Fruit fly (Drosophila melanogaster) whole organism, embryonic: ENCODE measurements around the gene THG.

ENCODE experiments used
- ATbp ChIP-seq: fragments of 200-800 bp; sonication (Bioruptor generic); optimal IDR thresholded peaks from 2 replicates; lab custom pipeline; 2017; ENCODE audit warnings: missing biosample characterization, mild to moderate bottlenecking, missing genetic modification characterization, missing genetic modification reagents
- Atf-2 ChIP-seq: fragments of 200-800 bp; sonication (Bioruptor generic); optimal IDR thresholded peaks from 2 replicates; lab custom pipeline; 2016; ENCODE audit warnings: missing biosample characterization, missing genetic modification characterization
- Awh ChIP-seq: fragments of 200-800 bp; sonication (Bioruptor generic); IDR thresholded peaks from 2 replicates; pipeline ENCODE4, ENCODE4 v1.3.6; 2022; ENCODE audit warnings: missing biosample characterization, missing genetic modification characterization
- B-H1 ChIP-seq: fragments of 200-800 bp; sonication (Bioruptor generic); IDR thresholded peaks from 3 replicates; pipeline ENCODE4 v1.3.6; 2022; ENCODE audit warnings: missing biosample characterization, missing genetic modification characterization
- Bdp1 ChIP-seq: fragments of 200-800 bp; sonication (Bioruptor generic); optimal IDR thresholded peaks from 3 replicates; lab custom pipeline; 2016; ENCODE audit warnings: missing biosample characterization, missing genetic modification characterization
- Bteb2 ChIP-seq: fragments of 200-800 bp; sonication (Bioruptor generic); optimal IDR thresholded peaks from 2 replicates; lab custom pipeline; 2016; ENCODE audit warnings: missing biosample characterization, missing genetic modification characterization
- CG10321 ChIP-seq: fragments of 200-800 bp; sonication (Bioruptor generic); IDR thresholded peaks from 2 replicates; pipeline ENCODE4 v1.3.6; 2022; ENCODE audit warnings: missing biosample characterization, missing genetic modification characterization
- CG10366 ChIP-seq: fragments of 200-800 bp; sonication (Bioruptor generic); IDR thresholded peaks from 2 replicates; pipeline ENCODE4 v1.3.6; 2022; ENCODE audit warnings: missing biosample characterization, missing genetic modification characterization
- CG10565 ChIP-seq: fragments of 200-800 bp; sonication (Bioruptor generic); optimal IDR thresholded peaks from 3 replicates; lab custom pipeline; 2016; ENCODE audit warnings: missing biosample characterization, mild to moderate bottlenecking, missing genetic modification characterization
- CG10979 ChIP-seq: fragments of 200-800 bp; sonication (Bioruptor generic); optimal IDR thresholded peaks from 2 replicates; lab custom pipeline; 2018; ENCODE audit warnings: missing biosample characterization, mild to moderate bottlenecking, missing genetic modification characterization, moderate library complexity
- CG12942 ChIP-seq: fragments of 200-800 bp; sonication (Bioruptor generic); optimal IDR thresholded peaks from 3 replicates; lab custom pipeline; 2016; ENCODE audit warnings: missing biosample characterization, missing genetic modification characterization
- CG13123 ChIP-seq: fragments of 200-800 bp; sonication (Bioruptor generic); optimal IDR thresholded peaks from 2 replicates; lab custom pipeline; 2016; ENCODE audit warnings: missing biosample characterization, missing genetic modification characterization
- CG14014 ChIP-seq: fragments of 200-800 bp; sonication (Bioruptor generic); IDR thresholded peaks from 2 replicates; pipeline ENCODE4 v1.3.6; 2022; ENCODE audit warnings: missing biosample characterization, missing genetic modification characterization
- CG1602 ChIP-seq: fragments of 200-800 bp; sonication (Bioruptor generic); optimal IDR thresholded peaks from 3 replicates; lab custom pipeline; 2016; ENCODE audit warnings: missing biosample characterization, missing genetic modification characterization
- CG1603 ChIP-seq: fragments of 200-800 bp; sonication (Bioruptor generic); optimal IDR thresholded peaks from 2 replicates; lab custom pipeline; 2019; ENCODE audit warnings: missing biosample characterization, mild to moderate bottlenecking, missing genetic modification characterization, moderate library complexity
- CG17361 ChIP-seq: fragments of 200-800 bp; sonication (Bioruptor generic); IDR thresholded peaks from 3 replicates; pipeline ENCODE4 v1.3.6; 2022; ENCODE audit warnings: missing biosample characterization, missing genetic modification characterization
- CG17829 ChIP-seq: fragments of 200-800 bp; optimal IDR thresholded peaks from 2 replicates; lab custom pipeline; 2019; ENCODE audit warnings: missing biosample characterization, mild to moderate bottlenecking, missing genetic modification characterization, moderate library complexity
- CG32767 ChIP-seq: fragments of 200-800 bp; sonication (Bioruptor generic); IDR thresholded peaks from 2 replicates; pipeline ENCODE4 v1.3.6; 2022; ENCODE audit warnings: missing biosample characterization, missing genetic modification characterization
- CG3838 ChIP-seq: fragments of 200-800 bp; sonication (Bioruptor generic); optimal IDR thresholded peaks from 3 replicates; lab custom pipeline; 2016; ENCODE audit warnings: missing biosample characterization, missing genetic modification characterization
- CG5953 ChIP-seq: fragments of 200-800 bp; sonication (Bioruptor generic); IDR thresholded peaks from 2 replicates; pipeline ENCODE4 v1.3.6; 2022; ENCODE audit warnings: missing biosample characterization, missing genetic modification characterization
- CG6254 ChIP-seq: fragments of 200-800 bp; sonication (Bioruptor generic); optimal IDR thresholded peaks from 3 replicates; lab custom pipeline; 2017; ENCODE audit warnings: mild to moderate bottlenecking, missing biosample characterization, missing genetic modification reagents, missing genetic modification characterization
- Chrac-16 ChIP-seq: fragments of 200-800 bp; sonication (Bioruptor generic); optimal IDR thresholded peaks from 3 replicates; lab custom pipeline; 2016; ENCODE audit warnings: missing biosample characterization, missing genetic modification characterization
- CoRest ChIP-seq: fragments of 200-800 bp; sonication (Bioruptor generic); optimal IDR thresholded peaks from 3 replicates; lab custom pipeline; 2018; ENCODE audit warnings: missing biosample characterization, mild to moderate bottlenecking, missing genetic modification characterization, moderate library complexity
- Hand ChIP-seq: fragments of 200-800 bp; sonication (Bioruptor generic); optimal IDR thresholded peaks from 2 replicates; lab custom pipeline; 2017; ENCODE audit warnings: mild to moderate bottlenecking, missing biosample characterization, missing genetic modification reagents, missing genetic modification characterization
- Hmr ChIP-seq: fragments of 200-800 bp; sonication (Bioruptor generic); optimal IDR thresholded peaks from 3 replicates; lab custom pipeline; 2017; ENCODE audit warnings: mild to moderate bottlenecking, missing biosample characterization, missing genetic modification reagents, missing genetic modification characterization
- NK7.1 ChIP-seq: fragments of 200-800 bp; sonication (Bioruptor generic); optimal IDR thresholded peaks from 3 replicates; lab custom pipeline; 2016; ENCODE audit warnings: missing biosample characterization, missing genetic modification characterization
- PHDP ChIP-seq: fragments of 200-800 bp; sonication (Bioruptor generic); optimal IDR thresholded peaks from 3 replicates; lab custom pipeline; 2018; ENCODE audit warnings: missing biosample characterization, mild to moderate bottlenecking, missing genetic modification characterization, moderate library complexity
- Rfx ChIP-seq: fragments of 200-800 bp; sonication (Bioruptor generic); IDR thresholded peaks from 2 replicates; pipeline ENCODE4 v1.3.6; 2022; ENCODE audit warnings: missing biosample characterization, missing genetic modification characterization
- Sin3A ChIP-seq: fragments of >200 bp; optimal IDR thresholded peaks from 2 replicates; lab custom pipeline; 2018
- Sry-β ChIP-seq: fragments of 200-800 bp; sonication (Bioruptor generic); optimal IDR thresholded peaks from 2 replicates; lab custom pipeline; 2018; ENCODE audit warnings: missing biosample characterization, mild to moderate bottlenecking, missing genetic modification characterization, moderate library complexity
- Taf1 ChIP-seq: fragments of 200-800 bp; sonication (Bioruptor generic); IDR thresholded peaks from 2 replicates; pipeline ENCODE4 v1.3.6; 2022; ENCODE audit warnings: missing biosample characterization, missing genetic modification characterization
- Vsx1 ChIP-seq: fragments of 200-800 bp; sonication (Bioruptor generic); optimal IDR thresholded peaks from 2 replicates; lab custom pipeline; 2017; ENCODE audit warnings: missing biosample characterization, mild to moderate bottlenecking, missing genetic modification characterization, missing genetic modification reagents
- al ChIP-seq: fragments of 200-800 bp; sonication (Bioruptor generic); IDR thresholded peaks from 2 replicates; pipeline ENCODE4 v1.3.6; 2022; ENCODE audit warnings: missing biosample characterization, missing genetic modification characterization
- ash1 ChIP-seq: fragments of 200-800 bp; sonication (Bioruptor generic); optimal IDR thresholded peaks from 2 replicates; lab custom pipeline; 2018; ENCODE audit warnings: missing biosample characterization, mild to moderate bottlenecking, missing genetic modification characterization
- dysf ChIP-seq: fragments of 200-800 bp; sonication (Bioruptor generic); IDR thresholded peaks from 3 replicates; pipeline ENCODE4 v1.3.6; 2022; ENCODE audit warnings: missing biosample characterization, missing genetic modification characterization
- ewg ChIP-seq: fragments of 200-800 bp; sonication (Bioruptor generic); optimal IDR thresholded peaks from 3 replicates; lab custom pipeline; 2017; ENCODE audit warnings: mild to moderate bottlenecking, missing biosample characterization, missing genetic modification reagents, missing genetic modification characterization
- fd64A ChIP-seq: fragments of 200-800 bp; sonication (Bioruptor generic); optimal IDR thresholded peaks from 3 replicates; lab custom pipeline; 2018; ENCODE audit warnings: missing biosample characterization, mild to moderate bottlenecking, missing genetic modification characterization
- gt ChIP-seq: fragments of 200-800 bp; sonication (Bioruptor generic); IDR thresholded peaks from 2 replicates; pipeline ENCODE4 v1.3.6; 2022; ENCODE audit warnings: missing biosample characterization, missing genetic modification characterization
- hth ChIP-seq: fragments of >200 bp; optimal IDR thresholded peaks from 2 replicates; lab custom pipeline; 2017; ENCODE audit warnings: inconsistent platforms
- jumu ChIP-seq: fragments of 200-800 bp; sonication (Bioruptor generic); optimal IDR thresholded peaks from 3 replicates; lab custom pipeline; 2016; ENCODE audit warnings: missing biosample characterization, missing genetic modification characterization
- knrl ChIP-seq: fragments of 200-800 bp; sonication (Bioruptor generic); IDR thresholded peaks from 3 replicates; pipeline ENCODE4 v1.3.6; 2022; ENCODE audit warnings: missing biosample characterization, missing genetic modification characterization; ENCODE audit not compliant: partially characterized antibody
- lmd ChIP-seq: fragments of 200-800 bp; sonication (Bioruptor generic); IDR thresholded peaks from 2 replicates; pipeline ENCODE4 v1.3.6; 2022; ENCODE audit warnings: missing biosample characterization, missing genetic modification characterization
- mirr ChIP-seq: fragments of 200-800 bp; sonication (Bioruptor generic); optimal IDR thresholded peaks from 3 replicates; lab custom pipeline; 2018; ENCODE audit warnings: missing biosample characterization, mild to moderate bottlenecking, missing genetic modification characterization
- org-1 ChIP-seq: fragments of 200-800 bp; sonication (Bioruptor generic); optimal IDR thresholded peaks from 2 replicates; lab custom pipeline; 2017; ENCODE audit warnings: missing biosample characterization, missing genetic modification characterization
- prd ChIP-seq, 3 experiments: fragments of >200 bp in 2 of 3; fragments of 200-800 bp in 1 of 3; sonication (Bioruptor generic) in 1 of 3; optimal IDR thresholded peaks in 2 of 3; IDR thresholded peaks in 1 of 3; 2 replicates in 2 of 3; 3 replicates in 1 of 3; pipeline versions ENCODE4 v1.3.6 to Lab custom; 2017 to 2022; ENCODE audit warnings: missing biosample characterization in 1 of 3, missing genetic modification characterization in 1 of 3
- row ChIP-seq: fragments of 200-800 bp; sonication (Bioruptor generic); IDR thresholded peaks from 3 replicates; pipeline ENCODE4 v1.3.6; 2022; ENCODE audit warnings: missing biosample characterization, missing genetic modification characterization
- sim ChIP-seq: fragments of 200-800 bp; sonication (Bioruptor generic); IDR thresholded peaks from 2 replicates; pipeline ENCODE4 v1.3.6; 2022; ENCODE audit warnings: missing biosample characterization, missing genetic modification characterization
- stc ChIP-seq: fragments of 200-800 bp; sonication (Bioruptor generic); IDR thresholded peaks from 2 replicates; pipeline ENCODE4 v1.3.6; 2022; ENCODE audit warnings: missing biosample characterization, missing genetic modification characterization
- wek ChIP-seq: fragments of 200-800 bp; sonication (Bioruptor generic); optimal IDR thresholded peaks from 3 replicates; lab custom pipeline; 2018; ENCODE audit warnings: missing biosample characterization, mild to moderate bottlenecking, missing genetic modification characterization, moderate library complexity

Gene THG

dm6 chr2L:14995594-14996463, 13.7 kb downstream of the THG start (continued):
- peak; percentile 81 for TF ChIP-seq CG13123
- peak; percentile 87 for TF ChIP-seq CG5953 (GFP tag; lab: Robert Waterston, UW)
- peak; percentile 90 for TF ChIP-seq B-H1 (GFP tag; lab: Robert Waterston, UW)
- peak; percentile 93 for TF ChIP-seq CoRest
- peak; percentile 77 for TF ChIP-seq Vsx1 (GFP tag; lab: Kevin White, UChicago)
- TF ChIP-seq Bteb2 (GFP tag; lab: Kevin White, UChicago) = peak; percentile 40
- peak; percentile 52 for TF ChIP-seq Sry-β (GFP tag; lab: Kevin White, UChicago)
- TF ChIP-seq Chrac-16 = peak; percentile 83
- TF ChIP-seq Awh (GFP tag; lab: Robert Waterston, UW) = peak; percentile 94
- TF ChIP-seq CG17361 (GFP tag; lab: Robert Waterston, UW) = peak; percentile 91
- peak; percentile 84 for TF ChIP-seq al (GFP tag; lab: Robert Waterston, UW)
- no peak for TF ChIP-seq prd (optimal IDR thresholded peaks at IDR 0.05; lab: Kevin White, UChicago)
- peak; percentile 92 for TF ChIP-seq prd (GFP tag; IDR thresholded peaks at IDR 0.05; lab: Robert Waterston, UW)
- no peak for TF ChIP-seq ash1 (GFP tag; lab: Kevin White, UChicago)
- TF ChIP-seq Hand = peak; percentile 44
- TF ChIP-seq org-1 (GFP tag; lab: Kevin White, UChicago) = peak; percentile 86
- TF ChIP-seq hth (lab: Kevin White, UChicago) = no peak
- no peak for TF ChIP-seq Sin3A
- TF ChIP-seq lmd (GFP tag; lab: Robert Waterston, UW) = peak; percentile 89
- TF ChIP-seq CG1602 (GFP tag; lab: Kevin White, UChicago) = peak; percentile 90
- peak; percentile 87 for TF ChIP-seq Hmr (GFP tag; lab: Kevin White, UChicago)
- peak; percentile 28; the same call in 1 of the 2 replicates for TF ChIP-seq sim
- TF ChIP-seq CG10565 = peak; percentile 42
- TF ChIP-seq ATbp (GFP tag; lab: Kevin White, UChicago) = peak; percentile 95
- peak; percentile 38 for TF ChIP-seq Atf-2 (GFP tag; lab: Kevin White, UChicago)
- peak; percentile 96 for TF ChIP-seq row (GFP tag; lab: Robert Waterston, UW)
- TF ChIP-seq CG12942 (GFP tag; lab: Kevin White, UChicago) = peak; percentile 86
- TF ChIP-seq CG6254 (GFP tag; lab: Kevin White, UChicago) = peak; percentile 78
- peak; percentile 85 for TF ChIP-seq CG14014 (GFP tag; lab: Robert Waterston, UW)
- peak; percentile 65 for TF ChIP-seq gt (GFP tag; lab: Robert Waterston, UW)
- TF ChIP-seq PHDP = peak; percentile 93
- TF ChIP-seq CG10321 (GFP tag; lab: Robert Waterston, UW) = peak; percentile 64
- peak; percentile 91 for TF ChIP-seq fd64A (GFP tag; lab: Kevin White, UChicago)
- peak; percentile 74 for TF ChIP-seq wek (GFP tag; lab: Kevin White, UChicago)
- TF ChIP-seq CG10979 = peak; percentile 96
- no peak for TF ChIP-seq knrl (GFP tag; lab: Robert Waterston, UW)
- peak; percentile 68 for TF ChIP-seq CG3838 (GFP tag; lab: Kevin White, UChicago)
- no peak for TF ChIP-seq Bdp1 (GFP tag; lab: Kevin White, UChicago)
- TF ChIP-seq CG10366 (GFP tag; lab: Robert Waterston, UW) = peak; percentile 92
- peak; percentile 95 for TF ChIP-seq CG17829 (tag; lab: Kevin White, UChicago)
- peak; percentile 81 for TF ChIP-seq ewg (GFP tag; lab: Kevin White, UChicago)
- peak; percentile 69 for TF ChIP-seq CG1603
- TF ChIP-seq mirr = peak; percentile 62
- TF ChIP-seq CG32767 = peak; percentile 92
- TF ChIP-seq Rfx (GFP tag; lab: Robert Waterston, UW) = peak; percentile 78
- TF ChIP-seq NK7.1 (GFP tag; lab: Kevin White, UChicago) = no peak
- no peak for TF ChIP-seq jumu
- TF ChIP-seq dysf (GFP tag; lab: Robert Waterston, UW) = peak; percentile 91
- TF ChIP-seq stc (GFP tag; lab: Robert Waterston, UW) = peak; percentile 96
- peak; percentile 60 for TF ChIP-seq Taf1 (GFP tag; lab: Robert Waterston, UW)
